Worm (Caenorhabditis elegans) whole organism, L4 larva: ENCODE data around the gene pros-1.
A peak's percentile ranks its signal among the peaks of the same experiment; 100 is the strongest.

ENCODE experiments used
- Y5F2A.4 ChIP-seq: fragments of 200-800 bp; sonication (Bioruptor generic); optimal IDR thresholded peaks from 2 replicates; lab custom pipeline; 2018; ENCODE audit warnings: mild to moderate bottlenecking, missing genetic modification characterization, missing compliant biosample characterization
- aly-2 ChIP-seq: sonication (generic microtip); optimal IDR thresholded peaks from 2 replicates; lab custom pipeline; 2018; ENCODE audit warnings: missing biosample characterization, missing genetic modification characterization
- ama-1 ChIP-seq: fragments of 150-350 bp; optimal IDR thresholded peaks from 2 replicates; lab custom pipeline; 2014; ENCODE audit warnings: inconsistent platforms, mixed read lengths
- ceh-44 ChIP-seq: fragments of 200-800 bp; sonication (Bioruptor generic); IDR thresholded peaks from 2 replicates; pipeline ENCODE4 v1.3.6; 2022; ENCODE audit warnings: missing genetic modification reagents, missing genetic modification characterization, missing compliant biosample characterization
- dmd-9 ChIP-seq: fragments of 200-800 bp; sonication (Bioruptor generic); IDR thresholded peaks from 2 replicates; pipeline ENCODE4 v1.3.6; 2022; ENCODE audit warnings: missing genetic modification reagents, missing genetic modification characterization, missing compliant biosample characterization
- egl-27 ChIP-seq: sonication (generic microtip); optimal IDR thresholded peaks from 3 replicates; lab custom pipeline; 2017; ENCODE audit warnings: missing biosample characterization, missing genetic modification reagents, missing genetic modification characterization
- fkh-10 ChIP-seq: fragments of 150-350 bp; optimal IDR thresholded peaks from 2 replicates; lab custom pipeline; 2014; ENCODE audit warnings: missing biosample characterization, missing genetic modification reagents, missing genetic modification characterization
- fos-1 ChIP-seq: fragments of 150-350 bp; optimal IDR thresholded peaks from 2 replicates; lab custom pipeline; 2014; ENCODE audit warnings: missing biosample characterization, missing genetic modification characterization
- lin-1 ChIP-seq: fragments of 200-800 bp; sonication (Bioruptor generic); IDR thresholded peaks from 2 replicates; pipeline ENCODE4 v1.3.6; 2022; ENCODE audit warnings: missing genetic modification reagents, missing genetic modification characterization, missing compliant biosample characterization
- lin-39 ChIP-seq: fragments of 150-350 bp; optimal IDR thresholded peaks from 2 replicates; lab custom pipeline; 2014; ENCODE audit warnings: missing biosample characterization, missing genetic modification reagents, missing genetic modification characterization
- mep-1 ChIP-seq: fragments of 150-350 bp; sonication (generic microtip); optimal IDR thresholded peaks from 3 replicates; lab custom pipeline; 2014; ENCODE audit warnings: missing biosample characterization, missing genetic modification characterization
- unc-62 ChIP-seq, 3 experiments: fragments of 150-350 bp in 1 of 3; sonication (generic microtip); optimal IDR thresholded peaks in 2 of 3; peaks in 1 of 3; 1 replicate in 1 of 3; 2 replicates in 2 of 3; lab custom pipeline; 2014 to 2017; ENCODE audit warnings: missing biosample characterization in 3 of 3, missing genetic modification characterization in 3 of 3, missing genetic modification reagents in 3 of 3, missing genotype in 1 of 3
- zag-1 ChIP-seq: fragments of 150-350 bp; optimal IDR thresholded peaks from 2 replicates; lab custom pipeline; 2014; ENCODE audit warnings: missing biosample characterization, missing genetic modification characterization

DNA sequence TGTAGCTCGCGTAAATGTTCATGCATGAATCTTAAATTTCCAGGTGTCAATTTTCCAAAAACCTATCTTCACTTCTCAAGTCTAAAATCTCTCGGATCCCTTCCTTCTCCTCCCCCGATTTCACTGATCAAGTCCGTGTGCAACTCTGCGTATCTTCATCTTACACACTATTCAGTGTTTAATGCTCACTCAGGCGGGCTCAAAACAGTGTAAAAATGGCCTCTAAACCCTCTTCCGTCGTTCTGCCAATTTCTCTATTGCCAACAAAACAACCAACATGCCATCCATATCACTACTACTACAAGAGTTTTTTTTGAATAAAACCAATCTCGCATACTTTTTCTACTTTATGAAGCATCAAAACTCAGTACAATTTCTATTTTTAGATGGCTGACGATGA is 45.0 kb upstream of the pros-1 start, which contains the start of gene F44B9.2:
- TF ChIP-seq egl-27 (tag; lab: Kevin White, UChicago) (no peak), Y5F2A.4 (no peak), fkh-10 (GFP tag; lab: Kevin White, UChicago) (no peak), fos-1 (tag; lab: Kevin White, UChicago) (no peak), aly-2 (tag; lab: Kevin White, UChicago) (no peak), zag-1 (tag; lab: Kevin White, UChicago) (no peak), unc-62 (GFP tag; optimal IDR thresholded peaks at IDR 0.05 in 1 of 2; lab: Kevin White, UChicago) (peak in 1 of 2 experiments; percentile 95), unc-62 (tag; optimal IDR thresholded peaks at IDR 0.05; lab: Kevin White, UChicago) (no peak), lin-39 (tag; lab: Kevin White, UChicago) (no peak), ama-1 (lab: Kevin White, UChicago) (no peak), dmd-9 (no peak), lin-1 (GFP tag; lab: Robert Waterston, UW) (no peak), ceh-44 (no peak), mep-1 (no peak)
